Fruit fly (Drosophila melanogaster) whole organism, embryonic: ENCODE measurements around the gene Tg.

Experiments
- Abd-B ChIP-seq: fragments of 200-800 bp; sonication (Bioruptor generic); optimal IDR thresholded peaks from 2 replicates; lab custom pipeline; 2018; ENCODE audit warnings: missing biosample characterization, mild to moderate bottlenecking, missing genetic modification characterization, moderate library complexity
- Bgb ChIP-seq: fragments of 200-800 bp; sonication (Bioruptor generic); IDR thresholded peaks from 2 replicates; pipeline ENCODE4 v1.3.6; 2022; ENCODE audit warnings: missing biosample characterization, missing genetic modification characterization; ENCODE audit not compliant: partially characterized antibody
- CG11085 ChIP-seq: fragments of 200-800 bp; sonication (Bioruptor generic); IDR thresholded peaks from 2 replicates; pipeline ENCODE4 v1.3.6; 2022; ENCODE audit warnings: missing biosample characterization, missing genetic modification characterization
- CG11247 ChIP-seq: fragments of 200-800 bp; sonication (Bioruptor generic); IDR thresholded peaks from 2 replicates; pipeline ENCODE4 v1.3.6; 2022; ENCODE audit warnings: missing biosample characterization, missing genetic modification characterization
- CG14014 ChIP-seq: fragments of 200-800 bp; sonication (Bioruptor generic); IDR thresholded peaks from 2 replicates; pipeline ENCODE4 v1.3.6; 2022; ENCODE audit warnings: missing biosample characterization, missing genetic modification characterization
- CG14050 ChIP-seq: fragments of 200-800 bp; sonication (Bioruptor generic); IDR thresholded peaks from 3 replicates; pipeline ENCODE4 v1.3.6; 2022; ENCODE audit warnings: missing biosample characterization, missing genetic modification characterization
- CG17359 ChIP-seq: fragments of 200-800 bp; sonication (Bioruptor generic); optimal IDR thresholded peaks from 3 replicates; lab custom pipeline; 2018; ENCODE audit warnings: missing biosample characterization, mild to moderate bottlenecking, missing genetic modification characterization, moderate library complexity
- CG17361 ChIP-seq: fragments of 200-800 bp; sonication (Bioruptor generic); IDR thresholded peaks from 3 replicates; pipeline ENCODE4 v1.3.6; 2022; ENCODE audit warnings: missing biosample characterization, missing genetic modification characterization
- CG2678 ChIP-seq: fragments of 200-800 bp; sonication (Bioruptor generic); optimal IDR thresholded peaks from 3 replicates; lab custom pipeline; 2019; ENCODE audit warnings: missing biosample characterization, mild to moderate bottlenecking, missing genetic modification characterization, moderate library complexity
- CG30020 ChIP-seq: fragments of 200-800 bp; optimal IDR thresholded peaks from 2 replicates; lab custom pipeline; 2019; ENCODE audit warnings: missing biosample characterization, mild to moderate bottlenecking, missing genetic modification characterization, moderate library complexity
- CG34376 ChIP-seq: fragments of 200-800 bp; sonication (Bioruptor generic); optimal IDR thresholded peaks from 2 replicates; lab custom pipeline; 2018; ENCODE audit warnings: missing biosample characterization, mild to moderate bottlenecking, missing genetic modification characterization
- CG3726 ChIP-seq: fragments of 200-800 bp; sonication (Bioruptor generic); IDR thresholded peaks from 3 replicates; pipeline ENCODE4, ENCODE4 v1.3.6; 2022; ENCODE audit warnings: missing biosample characterization, missing genetic modification characterization
- CG4360 ChIP-seq: fragments of 200-800 bp; sonication (Bioruptor generic); IDR thresholded peaks from 2 replicates; pipeline ENCODE4 v1.3.6; 2022; ENCODE audit warnings: missing biosample characterization, missing genetic modification characterization
- CG4617 ChIP-seq: fragments of 200-800 bp; sonication (Bioruptor generic); optimal IDR thresholded peaks from 3 replicates; lab custom pipeline; 2016; ENCODE audit warnings: missing biosample characterization, missing genetic modification characterization, borderline replicate concordance
- CG4730 ChIP-seq: fragments of 200-800 bp; sonication (Bioruptor generic); IDR thresholded peaks from 2 replicates; pipeline ENCODE4 v1.3.6; 2022; ENCODE audit warnings: missing biosample characterization, missing genetic modification characterization
- CG6689 ChIP-seq: fragments of 200-800 bp; sonication (Bioruptor generic); IDR thresholded peaks from 2 replicates; pipeline ENCODE4 v1.3.6; 2022; ENCODE audit warnings: missing biosample characterization, missing genetic modification characterization
- CG6854 ChIP-seq: fragments of 200-800 bp; sonication (Bioruptor generic); optimal IDR thresholded peaks from 3 replicates; lab custom pipeline; 2017; ENCODE audit warnings: missing biosample characterization, mild to moderate bottlenecking, missing genetic modification characterization
- CG7928 ChIP-seq: fragments of 200-800 bp; sonication (Bioruptor generic); optimal IDR thresholded peaks from 2 replicates; lab custom pipeline; 2017; ENCODE audit warnings: missing biosample characterization, mild to moderate bottlenecking, missing genetic modification characterization
- CG8944 ChIP-seq: fragments of 200-800 bp; sonication (Bioruptor generic); optimal IDR thresholded peaks from 3 replicates; lab custom pipeline; 2016; ENCODE audit warnings: missing biosample characterization, missing genetic modification characterization
- CG9727 ChIP-seq: fragments of 200-800 bp; sonication (Bioruptor generic); optimal IDR thresholded peaks from 3 replicates; lab custom pipeline; 2017; ENCODE audit warnings: missing biosample characterization, mild to moderate bottlenecking, missing genetic modification characterization
- Chrac-16 ChIP-seq: fragments of 200-800 bp; sonication (Bioruptor generic); optimal IDR thresholded peaks from 3 replicates; lab custom pipeline; 2016; ENCODE audit warnings: missing biosample characterization, missing genetic modification characterization
- Doc2 ChIP-seq: fragments of 200-800 bp; sonication (Bioruptor generic); IDR thresholded peaks from 2 replicates; pipeline ENCODE4 v1.3.6; 2022; ENCODE audit warnings: missing biosample characterization, missing genetic modification characterization
- HmgD ChIP-seq: fragments of 200-800 bp; sonication (Bioruptor generic); optimal IDR thresholded peaks from 3 replicates; lab custom pipeline; 2016; ENCODE audit warnings: missing biosample characterization, missing genetic modification characterization
- Hr3 ChIP-seq: fragments of 200-800 bp; sonication (Bioruptor generic); optimal IDR thresholded peaks from 3 replicates; lab custom pipeline; 2016; ENCODE audit warnings: missing biosample characterization, missing genetic modification characterization
- Hr39 ChIP-seq: fragments of >200 bp; optimal IDR thresholded peaks from 2 replicates; lab custom pipeline; 2017
- Hsf ChIP-seq: fragments of 200-800 bp; sonication (Bioruptor generic); optimal IDR thresholded peaks from 3 replicates; lab custom pipeline; 2016; ENCODE audit warnings: missing biosample characterization, missing genetic modification characterization
- Mrtf ChIP-seq: fragments of 200-800 bp; sonication (Bioruptor generic); IDR thresholded peaks from 3 replicates; pipeline ENCODE4 v1.3.6; 2022; ENCODE audit warnings: missing biosample characterization, missing genetic modification characterization
- NFAT ChIP-seq: fragments of 200-800 bp; sonication (Bioruptor generic); IDR thresholded peaks from 2 replicates; pipeline ENCODE4 v1.3.6; 2022; ENCODE audit warnings: missing biosample characterization, missing genetic modification characterization
- Scr ChIP-seq: fragments of 200-800 bp; sonication (Bioruptor generic); IDR thresholded peaks from 2 replicates; pipeline ENCODE4 v1.3.6; 2022; ENCODE audit warnings: missing biosample characterization, missing genetic modification characterization; ENCODE audit not compliant: partially characterized antibody
- Stat92E ChIP-seq, 3 experiments: fragments of >200 bp in 2 of 3; fragments of 200-800 bp in 1 of 3; sonication (Bioruptor generic) in 1 of 3; optimal IDR thresholded peaks; 2 replicates each; lab custom pipeline; 2017 to 2019; ENCODE audit warnings: missing biosample characterization in 3 of 3, missing genetic modification characterization in 3 of 3, mild to moderate bottlenecking in 1 of 3, moderate library complexity in 1 of 3
- Trl ChIP-seq, 3 experiments: fragments of >200 bp in 2 of 3; fragments of 200-800 bp in 1 of 3; sonication (Bioruptor generic) in 1 of 3; optimal IDR thresholded peaks; 2 replicates in 1 of 3; 3 replicates in 2 of 3; lab custom pipeline; 2016 to 2017; ENCODE audit warnings: missing biosample characterization in 1 of 3, missing genetic modification characterization in 1 of 3
- YL-1 ChIP-seq: fragments of 200-800 bp; sonication (Bioruptor generic); optimal IDR thresholded peaks from 3 replicates; lab custom pipeline; 2017; ENCODE audit warnings: missing biosample characterization, mild to moderate bottlenecking, missing genetic modification characterization
- al ChIP-seq: fragments of 200-800 bp; sonication (Bioruptor generic); IDR thresholded peaks from 2 replicates; pipeline ENCODE4 v1.3.6; 2022; ENCODE audit warnings: missing biosample characterization, missing genetic modification characterization
- ato ChIP-seq: fragments of 200-800 bp; sonication (Bioruptor generic); IDR thresholded peaks from 2 replicates; pipeline ENCODE4 v1.3.6; 2022; ENCODE audit warnings: missing biosample characterization, missing genetic modification characterization; ENCODE audit not compliant: partially characterized antibody
- chif ChIP-seq, 2 experiments: fragments of 200-800 bp; sonication (Bioruptor generic); optimal IDR thresholded peaks; 3 replicates each; lab custom pipeline; 2016; ENCODE audit warnings: missing biosample characterization in 2 of 2, missing genetic modification characterization in 2 of 2
- da ChIP-seq: fragments of 200-800 bp; sonication (Bioruptor generic); optimal IDR thresholded peaks from 2 replicates; lab custom pipeline; 2016; ENCODE audit warnings: missing biosample characterization, missing genetic modification characterization
- dati ChIP-seq: fragments of 200-800 bp; sonication (Bioruptor generic); IDR thresholded peaks from 2 replicates; pipeline ENCODE4 v1.3.6; 2022; ENCODE audit warnings: missing biosample characterization, missing genetic modification characterization
- disco-r ChIP-seq: fragments of 200-800 bp; sonication (Bioruptor generic); optimal IDR thresholded peaks from 2 replicates; lab custom pipeline; 2016; ENCODE audit warnings: missing biosample characterization, missing genetic modification characterization
- emc ChIP-seq: fragments of 200-800 bp; sonication (Bioruptor generic); optimal IDR thresholded peaks from 2 replicates; lab custom pipeline; 2016; ENCODE audit warnings: missing biosample characterization, missing genetic modification characterization
- esg ChIP-seq: fragments of 200-800 bp; sonication (Bioruptor generic); conservative IDR thresholded peaks from 2 replicates; pipeline ENCODE4 v1.3.6; 2022; ENCODE audit warnings: missing biosample characterization, missing genetic modification characterization
- gcm2 ChIP-seq: fragments of 200-800 bp; sonication (Bioruptor generic); optimal IDR thresholded peaks from 2 replicates; lab custom pipeline; 2016; ENCODE audit warnings: missing biosample characterization, missing genetic modification characterization
- grn ChIP-seq: fragments of 200-800 bp; sonication (Bioruptor generic); optimal IDR thresholded peaks from 3 replicates; lab custom pipeline; 2017; ENCODE audit warnings: missing biosample characterization, missing genetic modification characterization
- hbn ChIP-seq: fragments of 200-800 bp; sonication (Bioruptor generic); IDR thresholded peaks from 2 replicates; pipeline ENCODE4 v1.3.6; 2022; ENCODE audit warnings: missing biosample characterization, missing genetic modification characterization; ENCODE audit not compliant: partially characterized antibody
- ken ChIP-seq: fragments of 200-800 bp; sonication (Bioruptor generic); IDR thresholded peaks from 3 replicates; pipeline ENCODE4 v1.3.6; 2022; ENCODE audit warnings: missing biosample characterization, missing genetic modification characterization
- nerfin-1 ChIP-seq: fragments of 200-800 bp; sonication (Bioruptor generic); optimal IDR thresholded peaks from 3 replicates; lab custom pipeline; 2019; ENCODE audit warnings: missing biosample characterization, mild to moderate bottlenecking, missing genetic modification characterization, moderate library complexity
- psq ChIP-seq: fragments of 200-800 bp; sonication (Bioruptor generic); optimal IDR thresholded peaks from 2 replicates; lab custom pipeline; 2017; ENCODE audit warnings: missing biosample characterization, missing genetic modification characterization
- sisA ChIP-seq: fragments of 200-800 bp; sonication (Bioruptor generic); IDR thresholded peaks from 2 replicates; pipeline ENCODE4 v1.3.6; 2022; ENCODE audit warnings: missing biosample characterization, missing genetic modification characterization
- tin ChIP-seq: fragments of 200-800 bp; sonication (Bioruptor generic); optimal IDR thresholded peaks from 3 replicates; lab custom pipeline; 2016; ENCODE audit warnings: missing biosample characterization, missing genetic modification characterization
- trem ChIP-seq: fragments of 200-800 bp; optimal IDR thresholded peaks from 3 replicates; lab custom pipeline; 2019; ENCODE audit warnings: missing biosample characterization, mild to moderate bottlenecking, missing genetic modification characterization, moderate library complexity
- tx ChIP-seq: fragments of 200-800 bp; sonication (Bioruptor generic); optimal IDR thresholded peaks from 2 replicates; lab custom pipeline; 2016; ENCODE audit warnings: missing biosample characterization, missing genetic modification characterization
- vvl ChIP-seq: fragments of 200-800 bp; sonication (Bioruptor generic); IDR thresholded peaks from 2 replicates; pipeline ENCODE4 v1.3.6; 2022; ENCODE audit warnings: missing biosample characterization, missing genetic modification characterization

Gene Tg

dm6 chr2L:8034734-8035133 is 23.5 kb downstream of the Tg start (continued):
- TF ChIP-seq tin (peak; percentile 37), YL-1 (no peak), CG2678 (tag; lab: Kevin White, UChicago) (peak; percentile 72), CG3726 (0 out of 3 replicates have a peak, but pooled peaks have one; percentile 43), CG34376 (GFP tag; lab: Kevin White, UChicago) (no peak), Abd-B (GFP tag; lab: Kevin White, UChicago) (peak; percentile 11), CG30020 (tag; lab: Kevin White, UChicago) (no peak), Trl (optimal IDR thresholded peaks at IDR 0.05; lab: Kevin White, UChicago) (no peak), Trl (GFP tag; optimal IDR thresholded peaks at IDR 0.05; lab: Kevin White, UChicago) (peak; percentile 49), gcm2 (GFP tag; lab: Kevin White, UChicago) (no peak), hbn (GFP tag; lab: Robert Waterston, UW) (no peak), Hsf (GFP tag; lab: Kevin White, UChicago) (peak; percentile 52), Bgb (no peak), esg (peak; percentile 72), ato (no peak), CG6689 (GFP tag; lab: Robert Waterston, UW) (peak; percentile 61; the same call in 1 of the 2 replicates), Chrac-16 (peak; percentile 26), CG4730 (0 out of 2 replicates have a peak, but pooled peaks have one; percentile 7), emc (GFP tag; lab: Kevin White, UChicago) (no peak), CG11247 (GFP tag; lab: Robert Waterston, UW) (peak; percentile 48; the same call in 1 of the 2 replicates), CG4360 (GFP tag; lab: Robert Waterston, UW) (0 out of 2 replicates have a peak, but pooled peaks have one; percentile 12), CG14050 (GFP tag; lab: Robert Waterston, UW) (peak; percentile 50; the same call in 1 of the 3 replicates), CG8944 (no peak), Mrtf (GFP tag; lab: Robert Waterston, UW) (no peak), chif (GFP tag; optimal IDR thresholded peaks at IDR 0.05; lab: Kevin White, UChicago) (peak; percentile 22 to 24), CG4617 (GFP tag; lab: Kevin White, UChicago) (no peak), ken (no peak), da (GFP tag; lab: Kevin White, UChicago) (no peak), Hr3 (GFP tag; lab: Kevin White, UChicago) (peak; percentile 35), trem (tag; lab: Kevin White, UChicago) (peak; percentile 34), grn (no peak), CG6854 (GFP tag; lab: Kevin White, UChicago) (peak; percentile 34), Scr (GFP tag; lab: Robert Waterston, UW) (no peak), dati (GFP tag; lab: Robert Waterston, UW) (no peak), sisA (GFP tag; lab: Robert Waterston, UW) (peak; percentile 53), Stat92E (GFP tag; optimal IDR thresholded peaks at IDR 0.05; lab: Kevin White, UChicago) (no peak), CG14014 (GFP tag; lab: Robert Waterston, UW) (peak; percentile 68), disco-r (no peak), CG17359 (tag; lab: Kevin White, UChicago) (peak; percentile 51), CG9727 (peak; percentile 17), nerfin-1 (tag; lab: Kevin White, UChicago) (peak; percentile 9), CG7928 (GFP tag; lab: Kevin White, UChicago) (no peak), vvl (GFP tag; lab: Robert Waterston, UW) (peak; percentile 73), psq (no peak), CG17361 (GFP tag; lab: Robert Waterston, UW) (peak; percentile 58), NFAT (GFP tag; lab: Robert Waterston, UW) (no peak), tx (GFP tag; lab: Kevin White, UChicago) (peak; percentile 8), HmgD (GFP tag; lab: Kevin White, UChicago) (no peak), al (0 out of 2 replicates have a peak, but pooled peaks have one; percentile 23), CG11085 (GFP tag; lab: Robert Waterston, UW) (no peak), Doc2 (no peak), Hr39 (lab: Kevin White, UChicago) (no peak)
